4 worm cellular contexts compared by ENCODE assay signal in genomic region chrV:11029309-11029708, ce11.
A peak's percentile ranks its signal among the peaks of the same experiment; 100 is the strongest.
TF ChIP-seq lines count a peak whose summit lies in the region.

No protein-coding gene starts in this region.

TF ChIP-seq in whole organism, L2 larva, 48 proteins besides CTCF, POLR2A, EP300 and RAD21 (continues in another document):
- TF ChIP-seq zag-1 (tag; optimal IDR thresholded peaks at IDR 0.05; lab: Kevin White, UChicago) (no peak), ztf-4 (tag; optimal IDR thresholded peaks at IDR 0.05; lab: Kevin White, UChicago) (no peak), C34F6.9 (tag; optimal IDR thresholded peaks at IDR 0.05; lab: Kevin White, UChicago) (peak; percentile 43), nhr-11 (tag; optimal IDR thresholded peaks at IDR 0.05; lab: Kevin White, UChicago) (no peak), R02D3.7 (tag; optimal IDR thresholded peaks at IDR 0.05; lab: Kevin White, UChicago) (no peak), nhr-12 (tag; optimal IDR thresholded peaks at IDR 0.05; lab: Kevin White, UChicago) (no peak), alr-1 (tag; optimal IDR thresholded peaks at IDR 0.05; lab: Kevin White, UChicago) (no peak), sma-9 (GFP tag; optimal IDR thresholded peaks at IDR 0.05; lab: Kevin White, UChicago) (peak; percentile 73), sma-9 (tag; optimal IDR thresholded peaks at IDR 0.05; lab: Kevin White, UChicago) (no peak), ztf-11 (tag; optimal IDR thresholded peaks at IDR 0.05; lab: Kevin White, UChicago) (no peak), lin-11 (tag; optimal IDR thresholded peaks at IDR 0.05; lab: Kevin White, UChicago) (no peak), ama-1 (optimal IDR thresholded peaks at IDR 0.05; lab: Kevin White, UChicago) (no peak), ceh-16 (tag; optimal IDR thresholded peaks at IDR 0.05; lab: Kevin White, UChicago) (no peak), elt-1 (tag; optimal IDR thresholded peaks at IDR 0.05; lab: Kevin White, UChicago) (no peak), lin-39 (tag; optimal IDR thresholded peaks at IDR 0.05; lab: Kevin White, UChicago) (no peak), nhr-77 (tag; optimal IDR thresholded peaks at IDR 0.05; lab: Kevin White, UChicago) (no peak), nhr-6 (tag; optimal IDR thresholded peaks at IDR 0.05; lab: Kevin White, UChicago) (peak; percentile 17), mbf-1 (tag; optimal IDR thresholded peaks at IDR 0.05; lab: Kevin White, UChicago) (no peak), nhr-21 (tag; optimal IDR thresholded peaks at IDR 0.05; lab: Kevin White, UChicago) (no peak), ceh-82 (tag; optimal IDR thresholded peaks at IDR 0.05; lab: Kevin White, UChicago) (no peak), elt-3 (tag; optimal IDR thresholded peaks at IDR 0.05; lab: Kevin White, UChicago) (no peak), ztf-1 (GFP tag; conservative IDR thresholded peaks at IDR 0.05; lab: Robert Waterston, UW) (no peak), unc-62 (GFP tag; optimal IDR thresholded peaks at IDR 0.05; lab: Kevin White, UChicago) (no peak), nhr-10 (tag; optimal IDR thresholded peaks at IDR 0.05; lab: Kevin White, UChicago) (peak; percentile 16), fos-1 (tag; optimal IDR thresholded peaks at IDR 0.05; lab: Kevin White, UChicago) (peak; percentile 24)

TF ChIP-seq in whole organism, L4 larva, 104 proteins besides CTCF, POLR2A, EP300 and RAD21 (continues in another document):
- TF ChIP-seq dmd-8 (GFP tag; IDR thresholded peaks at IDR 0.05; lab: Robert Waterston, UW), result no peak
- no peak for TF ChIP-seq arid-1 (GFP tag; conservative IDR thresholded peaks at IDR 0.05; lab: Robert Waterston, UW)
- no peak for TF ChIP-seq F37D6.2 (tag; optimal IDR thresholded peaks at IDR 0.05; lab: Kevin White, UChicago)
- TF ChIP-seq egl-27 (tag; optimal IDR thresholded peaks at IDR 0.05; lab: Kevin White, UChicago), result no peak
- peak in 1 of 2 experiments; percentile 70 for TF ChIP-seq lsy-2 (tag; optimal IDR thresholded peaks at IDR 0.05; lab: Kevin White, UChicago)
- TF ChIP-seq lin-13 (GFP tag; optimal IDR thresholded peaks at IDR 0.05; lab: Kevin White, UChicago), result no peak
- no peak for TF ChIP-seq ztf-7 (tag; optimal IDR thresholded peaks at IDR 0.05; lab: Kevin White, UChicago)
- peak; percentile 6 for TF ChIP-seq mxl-3 (GFP tag; optimal IDR thresholded peaks at IDR 0.05; lab: Kevin White, UChicago)
- TF ChIP-seq nhr-10 (tag; optimal IDR thresholded peaks at IDR 0.05; lab: Kevin White, UChicago), result no peak
- peak; percentile 27 for TF ChIP-seq F49E8.2 (tag; optimal IDR thresholded peaks at IDR 0.05; lab: Kevin White, UChicago; ENCODE audit: borderline replicate concordance)
- TF ChIP-seq Y48G9A.11 (GFP tag; IDR thresholded peaks at IDR 0.05; lab: Robert Waterston, UW), result no peak
- no peak for TF ChIP-seq mdt-29 (GFP tag; IDR thresholded peaks at IDR 0.05; lab: Robert Waterston, UW)
- no peak; the same call in 1 of the 2 replicates for TF ChIP-seq dmd-6 (GFP tag; IDR thresholded peaks at IDR 0.05; lab: Robert Waterston, UW)
- no peak for TF ChIP-seq nhr-41 (GFP tag; IDR thresholded peaks at IDR 0.05; lab: Robert Waterston, UW)
- no peak for TF ChIP-seq F26F4.8 (GFP tag; conservative IDR thresholded peaks at IDR 0.05; lab: Robert Waterston, UW)
- no peak for TF ChIP-seq ceh-82 (tag; optimal IDR thresholded peaks at IDR 0.05; lab: Kevin White, UChicago)
- peak; percentile 33 for TF ChIP-seq nhr-28 (tag; optimal IDR thresholded peaks at IDR 0.05; lab: Kevin White, UChicago)
- no peak for TF ChIP-seq D1046.2 (GFP tag; IDR thresholded peaks at IDR 0.05; lab: Robert Waterston, UW)
- TF ChIP-seq jun-1 (tag; optimal IDR thresholded peaks at IDR 0.05; lab: Kevin White, UChicago), result no peak
- TF ChIP-seq zag-1 (tag; optimal IDR thresholded peaks at IDR 0.05; lab: Kevin White, UChicago), result no peak
- TF ChIP-seq nhr-77 (tag; optimal IDR thresholded peaks at IDR 0.05; lab: Kevin White, UChicago), result no peak
- no peak for TF ChIP-seq daf-8 (GFP tag; IDR thresholded peaks at IDR 0.05; lab: Robert Waterston, UW)
- no peak for TF ChIP-seq ces-1 (GFP tag; optimal IDR thresholded peaks at IDR 0.05; lab: Kevin White, UChicago)
- TF ChIP-seq fos-1 (tag; optimal IDR thresholded peaks at IDR 0.05; lab: Kevin White, UChicago), result no peak
- no peak for TF ChIP-seq ctbp-1 (GFP tag; IDR thresholded peaks at IDR 0.05; lab: Robert Waterston, UW)

TF ChIP-seq in whole organism, late embryonic, 69 proteins besides CTCF, POLR2A, EP300 and RAD21 (continues in another document):
- TF ChIP-seq ahr-1 (tag; optimal IDR thresholded peaks at IDR 0.05; lab: Kevin White, UChicago), result peak; percentile 25
- TF ChIP-seq hlh-13 (GFP tag; optimal IDR thresholded peaks at IDR 0.05; lab: Kevin White, UChicago), result no peak
- TF ChIP-seq ets-4 (tag; optimal IDR thresholded peaks at IDR 0.05; lab: Kevin White, UChicago), result peak; percentile 89
- no peak for TF ChIP-seq pat-9 (tag; optimal IDR thresholded peaks at IDR 0.05; lab: Kevin White, UChicago)
- no peak for TF ChIP-seq pag-3 (tag; optimal IDR thresholded peaks at IDR 0.05; lab: Kevin White, UChicago; ENCODE audit: borderline replicate concordance)
- TF ChIP-seq fkh-6 (tag; optimal IDR thresholded peaks at IDR 0.05; lab: Kevin White, UChicago), result peak; percentile 63
- no peak for TF ChIP-seq unc-86 (tag; optimal IDR thresholded peaks at IDR 0.05; lab: Kevin White, UChicago)
- TF ChIP-seq mec-3 (tag; optimal IDR thresholded peaks at IDR 0.05; lab: Kevin White, UChicago; ENCODE audit: borderline replicate concordance), result peak; percentile 71
- TF ChIP-seq ttx-3 (tag; optimal IDR thresholded peaks at IDR 0.05; lab: Kevin White, UChicago), result peak; percentile 3
- TF ChIP-seq K02D7.2 (tag; optimal IDR thresholded peaks at IDR 0.05; lab: Kevin White, UChicago), result no peak
- TF ChIP-seq C08G9.2 (tag; optimal IDR thresholded peaks at IDR 0.05; lab: Kevin White, UChicago), result peak; percentile 96
- TF ChIP-seq fax-1 (tag; optimal IDR thresholded peaks at IDR 0.05; lab: Kevin White, UChicago), result peak; percentile 40
- peak; percentile 50 for TF ChIP-seq ztf-16 (tag; optimal IDR thresholded peaks at IDR 0.05; lab: Kevin White, UChicago)
- TF ChIP-seq elt-4 (tag; optimal IDR thresholded peaks at IDR 0.05; lab: Kevin White, UChicago), result no peak
- peak; percentile 56 for TF ChIP-seq dmd-4 (tag; optimal IDR thresholded peaks at IDR 0.05; lab: Kevin White, UChicago; ENCODE audit: borderline replicate concordance)
- TF ChIP-seq elt-2 (tag; optimal IDR thresholded peaks at IDR 0.05; lab: Kevin White, UChicago), result peak; percentile 64
- TF ChIP-seq madf-2 (tag; optimal IDR thresholded peaks at IDR 0.05; lab: Kevin White, UChicago), result peak; percentile 35
- no peak for TF ChIP-seq che-1 (tag; optimal IDR thresholded peaks at IDR 0.05; lab: Kevin White, UChicago)
- no peak for TF ChIP-seq unc-55 (GFP tag; optimal IDR thresholded peaks at IDR 0.05; lab: Kevin White, UChicago)
- no peak for TF ChIP-seq pha-4 (tag; optimal IDR thresholded peaks at IDR 0.05; lab: Kevin White, UChicago)
- TF ChIP-seq Y22D7AL.16 (tag; optimal IDR thresholded peaks at IDR 0.05; lab: Kevin White, UChicago), result no peak
- TF ChIP-seq ceh-14 (tag; optimal IDR thresholded peaks at IDR 0.05; lab: Kevin White, UChicago), result peak; percentile 85
- TF ChIP-seq rnt-1 (tag; optimal IDR thresholded peaks at IDR 0.05; lab: Kevin White, UChicago), result peak; percentile 83
- TF ChIP-seq zip-5 (tag; optimal IDR thresholded peaks at IDR 0.05; lab: Kevin White, UChicago), result peak; percentile 87
- TF ChIP-seq odd-2 (tag; optimal IDR thresholded peaks at IDR 0.05; lab: Kevin White, UChicago), result no peak
- TF ChIP-seq ceh-2 (tag; optimal IDR thresholded peaks at IDR 0.05; lab: Kevin White, UChicago), result peak; percentile 86

TF ChIP-seq in whole organism, mixed stage, embryonic, 35 proteins besides CTCF, POLR2A, EP300 and RAD21:
- TF ChIP-seq ceh-43 (GFP tag; optimal IDR thresholded peaks at IDR 0.05; lab: Kevin White, UChicago) (no peak), unc-120 (tag; optimal IDR thresholded peaks at IDR 0.05; lab: Kevin White, UChicago; ENCODE audit: poor library complexity, severe bottlenecking) (no peak), sptf-1 (tag; optimal IDR thresholded peaks at IDR 0.05; lab: Kevin White, UChicago) (peak; percentile 66), cnd-1 (tag; optimal IDR thresholded peaks at IDR 0.05; lab: Kevin White, UChicago) (peak; percentile 32), zip-8 (tag; optimal IDR thresholded peaks at IDR 0.05; lab: Kevin White, UChicago) (no peak), hlh-1 (tag; optimal IDR thresholded peaks at IDR 0.05; lab: Kevin White, UChicago) (peak; percentile 3), lin-32 (GFP tag; optimal IDR thresholded peaks at IDR 0.05; lab: Kevin White, UChicago) (peak; percentile 4), lsy-2 (tag; optimal IDR thresholded peaks at IDR 0.05; lab: Kevin White, UChicago) (peak; percentile 16), ces-1 (GFP tag; optimal IDR thresholded peaks at IDR 0.05; lab: Kevin White, UChicago) (peak; percentile 25), nhr-237 (tag; optimal IDR thresholded peaks at IDR 0.05; lab: Kevin White, UChicago) (peak; percentile 49)
TF ChIP-seq in whole organism, mixed stage, embryonic: peak in this region for 7.
